Fruit fly (Drosophila melanogaster) S2 (cell line): ENCODE data around the gene Ldsdh1.
A peak's percentile ranks its signal among the peaks of the same experiment; 100 is the strongest.

Source experiments
- CG8478 ChIP-seq: fragments of >200 bp; optimal IDR thresholded peaks from 2 replicates; lab custom pipeline; 2018
- CTCF ChIP-seq, 2 experiments: fragments of >200 bp; optimal IDR thresholded peaks; 2 replicates each; lab custom pipeline; 2018

Gene Ldsdh1

dm6 chrX:8061392-8062179, 19.8 kb downstream of the Ldsdh1 start, which contains the start of gene mys:
TSS of gene mys (plus strand) at chrX:8061645.
- TF ChIP-seq CTCF (optimal IDR thresholded peaks at IDR 0.05; lab: Kevin White, UChicago) (peak; percentile 66), CG8478 (lab: Kevin White, UChicago) (no peak)

DNA sequence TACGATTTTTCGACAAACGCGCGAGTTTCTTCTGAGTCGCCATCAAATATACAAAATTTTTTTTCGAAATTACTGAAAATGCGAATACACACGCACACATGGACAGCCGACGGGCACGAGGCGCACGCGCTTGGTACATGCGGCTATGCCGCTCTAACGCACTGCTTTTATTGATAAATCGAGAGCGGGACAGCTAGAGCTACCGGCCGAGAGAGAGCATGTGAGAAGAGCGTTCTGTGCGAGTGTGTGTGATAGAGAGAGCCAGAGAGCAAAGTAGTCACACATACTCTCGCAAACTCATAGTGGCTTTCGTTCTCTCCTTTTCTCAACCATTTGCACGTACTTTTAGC, 20.5 kb downstream of the Ldsdh1 start:
- TF ChIP-seq CTCF (optimal IDR thresholded peaks at IDR 0.05; lab: Kevin White, UChicago) (peak in 1 of 2 experiments; percentile 39), CG8478 (lab: Kevin White, UChicago) (peak; percentile 14)

dm6 chrX:8060148-8060920, 21.1 kb downstream of the Ldsdh1 start:
- TF ChIP-seq CG8478 (lab: Kevin White, UChicago), result no peak
- no peak for TF ChIP-seq CTCF (optimal IDR thresholded peaks at IDR 0.05; lab: Kevin White, UChicago)

DNA sequence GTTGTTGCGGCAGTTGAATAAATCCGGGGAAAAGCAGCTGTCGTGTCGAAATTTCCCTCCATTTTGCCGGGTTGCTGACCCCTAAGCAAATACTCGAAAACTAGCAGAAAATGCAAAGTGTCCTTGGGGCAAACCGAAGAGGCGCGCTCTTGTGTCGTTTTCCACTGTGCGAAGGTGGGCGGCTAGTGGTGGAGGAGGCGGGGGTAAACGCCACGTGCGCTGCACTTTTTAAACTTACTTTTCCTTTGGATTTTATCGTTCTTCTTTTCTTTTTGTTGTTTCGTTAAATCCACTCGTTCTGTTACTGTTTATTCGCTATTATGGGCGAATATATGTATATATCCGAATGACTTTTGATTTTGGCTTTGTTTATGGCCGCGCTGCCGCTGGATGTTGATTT, 21.8 kb downstream of the Ldsdh1 start:
- TF ChIP-seq CTCF (optimal IDR thresholded peaks at IDR 0.05; lab: Kevin White, UChicago), result no peak
- TF ChIP-seq CG8478 (lab: Kevin White, UChicago), result no peak

DNA sequence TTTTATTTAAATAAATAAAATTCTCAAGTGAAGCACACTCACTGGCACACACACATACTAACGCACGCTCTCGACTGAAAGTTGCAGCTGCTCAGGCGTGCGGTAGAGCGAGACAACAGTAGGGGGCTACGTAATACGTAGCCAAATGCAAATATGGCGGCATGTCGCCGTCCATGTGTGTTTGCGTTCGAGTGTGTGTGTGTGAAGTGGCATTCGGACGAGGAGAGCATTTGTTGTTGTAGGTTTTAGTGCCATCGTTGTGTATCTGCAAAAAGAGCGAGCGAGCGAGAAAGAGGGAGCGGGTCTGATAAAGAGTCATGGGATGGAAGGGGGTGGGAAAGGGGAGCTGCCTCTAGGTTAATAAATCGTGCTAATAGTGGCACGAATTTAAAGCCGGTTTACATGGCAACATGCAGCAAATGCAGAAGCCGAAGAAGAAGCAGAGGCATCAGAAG, 22.9 kb downstream of the Ldsdh1 start:
- no peak for TF ChIP-seq CG8478 (lab: Kevin White, UChicago)
- no peak for TF ChIP-seq CTCF (optimal IDR thresholded peaks at IDR 0.05; lab: Kevin White, UChicago)

dm6 chrX:8057837-8058445, 23.5 kb downstream of the Ldsdh1 start:
- TF ChIP-seq CTCF (optimal IDR thresholded peaks at IDR 0.05; lab: Kevin White, UChicago) (no peak), CG8478 (lab: Kevin White, UChicago) (no peak)

DNA sequence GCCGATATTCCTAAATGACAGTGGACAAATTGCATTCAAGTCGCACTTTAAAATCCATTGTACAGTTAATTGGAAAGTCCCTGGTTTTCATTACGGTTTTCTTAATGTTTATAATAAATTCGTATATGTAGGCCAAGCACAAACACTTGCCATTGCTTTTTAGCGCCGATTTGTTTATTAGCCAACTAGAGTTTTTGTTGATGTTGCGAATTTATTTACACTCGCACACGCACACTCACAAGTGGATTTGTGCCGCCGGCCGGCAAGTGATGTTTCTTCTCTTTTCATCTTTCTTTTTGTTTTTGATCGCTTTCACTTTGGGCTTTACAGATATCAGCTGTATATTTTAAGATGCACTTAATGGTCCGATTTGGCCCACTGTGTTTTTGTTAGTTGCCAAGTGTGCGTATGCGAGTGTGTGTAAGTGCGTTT, 24.1 kb downstream of the Ldsdh1 start:
- TF ChIP-seq CTCF (optimal IDR thresholded peaks at IDR 0.05; lab: Kevin White, UChicago) (no peak), CG8478 (lab: Kevin White, UChicago) (no peak)

DNA sequence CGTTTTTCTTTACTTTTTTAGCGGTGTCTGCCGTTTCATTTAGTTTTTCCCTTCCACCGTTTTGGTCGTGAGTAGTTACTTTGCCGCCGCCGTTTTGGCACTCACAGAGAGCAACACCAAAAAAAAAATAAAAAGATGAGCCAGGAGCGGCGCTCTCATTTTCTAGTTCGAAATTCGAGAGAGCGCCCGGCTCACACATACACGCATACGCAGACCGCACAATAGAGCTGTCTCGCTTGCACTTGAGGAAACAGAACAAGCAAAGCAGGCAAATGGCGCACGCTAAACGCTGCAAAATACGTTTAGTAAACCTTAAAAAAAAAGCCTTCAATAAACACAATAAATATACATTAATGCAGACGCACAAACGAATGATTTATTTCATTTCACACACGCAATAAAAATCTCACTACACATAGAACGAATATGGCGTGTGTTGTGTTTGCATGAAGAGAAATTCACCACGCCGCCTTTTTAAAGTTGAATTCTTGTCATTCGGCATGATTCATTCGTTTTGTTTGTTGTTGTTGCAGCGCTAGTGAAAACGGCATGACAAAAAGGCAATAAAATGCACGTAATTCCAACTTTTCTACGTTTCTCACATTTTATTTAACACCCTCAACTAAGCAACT, 24.7 kb downstream of the Ldsdh1 start:
- no peak for TF ChIP-seq CG8478 (lab: Kevin White, UChicago)
- no peak for TF ChIP-seq CTCF (optimal IDR thresholded peaks at IDR 0.05; lab: Kevin White, UChicago)

DNA sequence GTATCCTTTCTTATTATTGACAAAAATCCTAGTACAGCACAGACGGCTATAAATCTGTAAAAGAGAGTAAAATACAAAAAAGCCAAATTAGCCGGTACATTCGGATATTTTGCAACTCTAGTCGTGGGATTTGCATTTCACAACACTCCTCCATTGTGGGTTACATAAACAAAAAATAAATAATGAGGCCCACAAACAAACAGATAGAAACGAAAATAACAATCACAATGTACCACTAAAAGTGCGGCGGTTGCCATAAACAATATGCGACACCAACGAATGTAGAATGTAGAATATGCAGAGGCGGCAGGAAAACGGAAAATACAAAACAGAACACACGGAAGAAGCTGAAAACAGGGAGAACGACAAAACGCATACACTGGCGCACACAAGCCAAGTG, 25.3 kb downstream of the Ldsdh1 start:
- TF ChIP-seq CG8478 (lab: Kevin White, UChicago), result no peak
- TF ChIP-seq CTCF (optimal IDR thresholded peaks at IDR 0.05; lab: Kevin White, UChicago), result no peak

DNA sequence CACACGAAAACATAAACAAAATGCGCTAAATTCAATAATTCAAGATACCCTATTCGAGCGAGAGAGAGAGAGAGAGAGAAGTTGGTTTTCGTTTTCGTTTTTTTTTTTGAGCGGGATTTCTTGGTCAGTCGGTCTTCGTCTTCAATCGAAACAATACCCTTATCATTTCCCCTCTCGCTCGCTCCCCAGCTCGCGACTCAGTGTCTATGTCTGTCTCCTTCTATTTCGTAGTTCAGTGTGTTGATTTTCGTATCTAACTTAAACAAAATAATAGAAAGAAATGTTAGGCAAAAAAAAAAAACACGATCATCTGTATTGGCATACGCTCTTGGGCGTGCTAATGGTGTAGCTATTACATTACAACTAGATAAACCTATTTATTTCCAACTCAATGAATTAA, 32.1 kb downstream of the Ldsdh1 start:
- no peak for TF ChIP-seq CTCF (optimal IDR thresholded peaks at IDR 0.05; lab: Kevin White, UChicago)
- TF ChIP-seq CG8478 (lab: Kevin White, UChicago), result no peak

DNA sequence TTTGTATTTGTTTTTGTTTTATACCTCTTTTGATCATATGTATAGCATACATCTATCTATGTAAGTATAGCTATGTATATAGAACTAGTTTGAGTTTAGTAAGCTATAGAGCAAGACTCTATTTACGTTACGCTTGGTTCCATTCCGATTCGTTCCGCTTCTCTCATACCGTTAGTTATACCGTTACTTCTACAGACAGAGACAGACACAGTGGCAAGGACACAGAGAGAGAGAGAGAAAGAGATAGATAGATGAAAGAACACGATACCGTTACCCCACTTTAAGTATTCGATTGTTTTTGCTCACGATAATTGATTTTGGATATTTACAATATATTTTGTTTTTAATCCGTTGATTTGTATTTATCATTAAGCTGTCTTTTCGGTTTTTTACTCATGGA, 34.9 kb downstream of the Ldsdh1 start:
- TF ChIP-seq CG8478 (lab: Kevin White, UChicago) (no peak), CTCF (optimal IDR thresholded peaks at IDR 0.05; lab: Kevin White, UChicago) (no peak)

DNA sequence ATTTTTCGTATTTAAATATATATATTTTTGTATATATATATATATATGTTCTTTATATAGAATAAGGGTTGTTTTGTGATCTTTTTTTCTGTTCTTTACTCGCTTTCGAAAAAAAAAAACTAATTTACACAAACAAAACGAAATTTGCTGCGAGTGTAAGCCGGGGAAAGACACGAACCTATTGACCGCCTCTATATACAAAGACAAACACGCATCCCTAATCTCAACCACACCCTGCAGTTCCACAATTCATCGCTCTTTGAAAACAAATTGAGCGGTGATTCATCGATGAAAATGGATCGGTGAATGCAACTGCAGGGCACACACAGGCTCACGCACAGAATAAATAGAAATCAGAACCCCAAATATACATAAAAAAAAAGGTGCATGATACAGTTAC, 42.5 kb downstream of the Ldsdh1 start:
- TF ChIP-seq CTCF (optimal IDR thresholded peaks at IDR 0.05; lab: Kevin White, UChicago), result no peak
- no peak for TF ChIP-seq CG8478 (lab: Kevin White, UChicago)

DNA sequence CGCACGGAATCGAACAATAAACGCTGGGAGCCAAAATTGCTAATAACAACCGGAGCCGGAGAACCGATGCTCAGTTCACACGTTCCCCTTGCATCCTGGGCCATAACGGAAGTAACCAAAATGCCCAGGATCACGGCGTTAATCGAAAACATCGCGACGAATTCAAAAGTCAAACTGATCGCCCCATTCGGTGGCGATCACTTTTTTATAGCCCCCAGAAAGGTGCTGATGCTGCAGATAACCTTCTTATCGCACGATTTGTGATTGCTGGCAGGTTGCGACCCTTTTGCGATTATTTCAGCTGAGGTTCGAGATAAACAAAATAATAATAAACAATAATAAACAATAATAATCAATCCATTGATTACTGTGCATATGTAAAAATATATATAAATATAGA, 44.1 kb downstream of the Ldsdh1 start, which contains the start of gene CG2233:
CG2233 (minus strand) TSS at position 184 of the 400 bp plus-strand sequence.
- no peak for TF ChIP-seq CG8478 (lab: Kevin White, UChicago)
- no peak for TF ChIP-seq CTCF (optimal IDR thresholded peaks at IDR 0.05; lab: Kevin White, UChicago)
